Fruit fly (Drosophila melanogaster): ENCODE results near the gene Cpn.

Cpn gene

DNA sequence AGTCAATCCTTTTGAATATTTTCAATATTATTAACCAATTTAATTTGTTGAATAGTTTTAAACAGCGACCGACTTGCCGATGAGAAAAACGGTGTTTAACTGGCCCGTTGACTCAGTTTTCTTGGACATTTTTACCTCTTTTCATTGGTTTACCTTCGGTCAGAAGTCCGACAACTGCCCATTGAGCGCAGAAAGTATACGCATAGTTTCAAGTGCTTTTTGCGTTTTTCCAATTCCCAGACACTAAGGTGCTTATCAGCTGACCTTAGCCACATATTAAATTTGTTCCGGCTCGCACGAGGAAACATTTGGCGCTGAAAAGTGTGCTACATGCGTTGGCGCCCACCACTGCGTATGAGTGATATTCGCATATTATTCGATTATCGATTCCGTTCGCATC lies at the start of gene Cpn:
Cpn (minus strand) TSS at position 101 of the 400 bp plus-strand sequence.
- TF ChIP-seq Sin3A (optimal IDR thresholded peaks at IDR 0.05), result no peak
- no peak for TF ChIP-seq psq (optimal IDR thresholded peaks at IDR 0.05)
- no peak for TF ChIP-seq insv (optimal IDR thresholded peaks at IDR 0.05)
- no peak for TF ChIP-seq ttk (optimal IDR thresholded peaks at IDR 0.05)
- TF ChIP-seq Myc (optimal IDR thresholded peaks at IDR 0.05), result no peak
- no peak for TF ChIP-seq h (optimal IDR thresholded peaks at IDR 0.05)

DNA sequence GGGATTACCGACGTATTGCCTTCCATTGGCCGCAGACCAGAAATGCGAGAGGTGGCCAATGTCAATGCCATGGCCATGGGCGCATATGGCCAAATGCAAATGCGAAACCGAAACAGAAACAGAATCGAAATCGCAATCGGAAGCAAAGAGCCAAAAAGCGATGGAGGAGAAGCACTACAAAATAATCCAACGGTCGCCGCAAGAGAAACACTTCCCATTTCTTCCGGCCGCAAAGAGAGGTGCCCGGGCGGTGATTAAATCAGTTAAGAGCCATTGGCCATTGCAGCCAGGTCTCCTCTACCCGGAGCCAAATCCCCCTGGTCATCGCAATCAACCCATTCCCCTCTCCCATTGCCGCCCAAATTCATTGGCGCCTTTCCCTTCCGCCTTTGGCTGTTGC lies 48.2 kb upstream of the Cpn start, which contains the start of gene CG14742:
CG14742 (plus strand) TSS at position 301 of the 400 bp plus-strand sequence.
- no peak for TF ChIP-seq psq (optimal IDR thresholded peaks at IDR 0.05)
- no peak for TF ChIP-seq ttk (optimal IDR thresholded peaks at IDR 0.05)
- no peak for TF ChIP-seq h (optimal IDR thresholded peaks at IDR 0.05)
- TF ChIP-seq Sin3A (optimal IDR thresholded peaks at IDR 0.05), result no peak
- no peak for TF ChIP-seq insv (optimal IDR thresholded peaks at IDR 0.05)
- no peak for TF ChIP-seq Myc (optimal IDR thresholded peaks at IDR 0.05)

DNA sequence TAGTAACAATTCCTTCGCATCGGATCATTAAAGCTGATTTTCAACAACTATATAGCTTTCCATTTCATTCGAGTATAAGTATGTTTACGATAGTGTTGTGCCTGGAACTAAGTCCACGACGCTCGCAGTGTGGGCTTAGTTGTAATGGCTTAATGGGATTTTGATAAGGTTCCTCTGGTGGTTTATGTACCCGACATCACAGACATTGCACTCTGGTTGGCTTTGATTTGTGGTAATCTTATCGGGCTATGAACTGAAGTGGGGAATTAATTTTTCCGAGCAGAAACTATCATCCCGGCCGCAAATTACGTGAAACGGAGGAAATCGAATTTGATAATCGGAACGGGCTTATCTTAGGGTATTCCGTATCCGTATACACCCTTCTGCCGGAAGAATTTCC lies 45.6 kb upstream of the Cpn start:
- TF ChIP-seq h (optimal IDR thresholded peaks at IDR 0.05) (no peak), Myc (optimal IDR thresholded peaks at IDR 0.05) (no peak), insv (optimal IDR thresholded peaks at IDR 0.05) (no peak), ttk (optimal IDR thresholded peaks at IDR 0.05) (no peak), Sin3A (optimal IDR thresholded peaks at IDR 0.05) (no peak), psq (optimal IDR thresholded peaks at IDR 0.05) (no peak)

DNA sequence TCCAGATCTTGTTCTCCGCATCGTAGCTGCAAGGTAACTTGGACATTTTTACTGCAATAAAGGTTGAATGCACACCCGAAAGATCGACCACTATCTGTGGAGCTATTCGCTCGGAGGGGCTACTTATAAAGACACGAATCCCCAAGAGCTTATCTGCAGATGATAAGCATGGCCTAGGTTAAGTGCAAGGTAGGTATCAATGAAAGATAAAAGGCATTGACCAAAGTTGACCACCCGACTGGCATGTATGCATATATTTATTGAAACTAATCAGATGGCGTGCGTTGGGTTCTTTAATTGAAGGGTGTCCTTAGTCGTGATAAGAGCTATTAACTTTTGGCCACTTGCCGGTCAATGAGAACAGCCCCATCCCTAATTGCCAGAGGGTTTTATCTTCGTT lies 44.3 kb upstream of the Cpn start, which contains the start of gene CG4830:
CG4830 (minus strand) TSS at position 101 of the 400 bp plus-strand sequence.
- TF ChIP-seq h (optimal IDR thresholded peaks at IDR 0.05) (no peak), Sin3A (optimal IDR thresholded peaks at IDR 0.05) (no peak), psq (optimal IDR thresholded peaks at IDR 0.05) (no peak), ttk (optimal IDR thresholded peaks at IDR 0.05) (no peak), Myc (optimal IDR thresholded peaks at IDR 0.05) (no peak), insv (optimal IDR thresholded peaks at IDR 0.05) (no peak)

DNA sequence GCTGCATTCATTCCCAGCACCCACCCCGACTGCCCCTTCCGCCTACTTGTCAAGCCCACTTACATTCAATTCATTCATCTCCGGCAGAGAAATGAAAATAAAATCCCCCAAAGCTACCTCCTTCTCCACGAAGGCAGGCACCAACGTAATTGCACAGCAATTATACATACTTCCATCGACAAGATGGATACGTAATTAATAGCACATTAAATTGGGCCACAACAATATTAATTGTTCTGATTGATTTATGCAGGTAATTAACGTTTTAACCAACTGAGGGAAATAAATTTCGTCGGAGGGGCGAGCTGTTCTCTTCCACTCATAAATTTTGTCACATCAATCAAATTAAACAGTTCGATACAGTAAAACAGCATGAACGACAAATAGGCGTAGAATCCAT lies 31.7 kb upstream of the Cpn start, which contains the start of gene Adk1:
Adk1 (plus strand) TSS at position 301 of the 400 bp plus-strand sequence.
- TF ChIP-seq ttk (optimal IDR thresholded peaks at IDR 0.05), result no peak
- no peak for TF ChIP-seq Myc (optimal IDR thresholded peaks at IDR 0.05)
- TF ChIP-seq psq (optimal IDR thresholded peaks at IDR 0.05), result no peak
- no peak for TF ChIP-seq h (optimal IDR thresholded peaks at IDR 0.05)
- no peak for TF ChIP-seq insv (optimal IDR thresholded peaks at IDR 0.05)
- TF ChIP-seq Sin3A (optimal IDR thresholded peaks at IDR 0.05), result no peak

DNA sequence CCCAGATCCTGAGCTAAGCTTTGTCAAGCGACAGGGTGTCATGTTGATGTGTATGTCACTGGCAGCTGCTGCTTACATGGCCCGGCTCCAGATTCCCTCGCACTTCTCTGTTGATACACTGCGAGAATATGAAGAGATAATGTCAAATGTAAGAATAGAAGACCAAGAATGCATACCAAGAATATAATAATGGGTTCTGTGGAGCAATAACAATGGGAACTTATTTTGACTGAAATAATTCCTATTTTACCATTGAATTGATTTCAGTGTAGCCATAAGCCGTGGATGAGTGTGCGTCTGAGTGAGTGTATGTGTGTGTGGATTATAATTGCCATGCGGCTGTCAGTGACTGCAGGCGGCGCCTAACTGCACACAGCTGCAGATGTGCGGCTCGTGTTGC lies 30.1 kb upstream of the Cpn start:
- no peak for TF ChIP-seq insv (optimal IDR thresholded peaks at IDR 0.05)
- no peak for TF ChIP-seq ttk (optimal IDR thresholded peaks at IDR 0.05)
- no peak for TF ChIP-seq h (optimal IDR thresholded peaks at IDR 0.05)
- TF ChIP-seq Myc (optimal IDR thresholded peaks at IDR 0.05), result no peak
- TF ChIP-seq Sin3A (optimal IDR thresholded peaks at IDR 0.05), result no peak
- TF ChIP-seq psq (optimal IDR thresholded peaks at IDR 0.05), result no peak

DNA sequence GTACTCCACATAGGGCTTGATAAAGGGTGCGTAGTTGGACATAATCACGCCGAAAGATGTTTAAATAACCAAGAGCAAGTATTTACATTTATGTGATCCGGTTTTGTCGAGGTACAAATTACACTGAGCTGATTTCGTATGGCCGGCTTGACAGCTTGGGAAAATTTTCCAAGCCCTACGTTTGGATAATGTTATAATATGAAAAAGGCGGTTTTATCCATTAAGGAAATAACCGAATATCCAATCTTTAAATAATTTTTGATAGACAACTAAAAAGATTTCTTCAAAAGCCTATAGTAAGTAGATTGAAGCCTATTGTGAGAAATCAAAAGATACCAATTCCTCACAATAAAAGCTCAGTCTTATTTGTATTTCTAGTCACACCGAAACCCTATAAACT lies 28.9 kb upstream of the Cpn start, which contains the start of the genes eIF3d2 and CG43450:
eIF3d2 (minus strand) TSS at position 101 of the 400 bp plus-strand sequence.
CG43450 (plus strand) TSS at position 384 of the 400 bp plus-strand sequence.
- TF ChIP-seq h (optimal IDR thresholded peaks at IDR 0.05) (no peak), ttk (optimal IDR thresholded peaks at IDR 0.05) (no peak), Myc (optimal IDR thresholded peaks at IDR 0.05) (no peak), psq (optimal IDR thresholded peaks at IDR 0.05) (no peak), insv (optimal IDR thresholded peaks at IDR 0.05) (no peak), Sin3A (optimal IDR thresholded peaks at IDR 0.05) (no peak)

DNA sequence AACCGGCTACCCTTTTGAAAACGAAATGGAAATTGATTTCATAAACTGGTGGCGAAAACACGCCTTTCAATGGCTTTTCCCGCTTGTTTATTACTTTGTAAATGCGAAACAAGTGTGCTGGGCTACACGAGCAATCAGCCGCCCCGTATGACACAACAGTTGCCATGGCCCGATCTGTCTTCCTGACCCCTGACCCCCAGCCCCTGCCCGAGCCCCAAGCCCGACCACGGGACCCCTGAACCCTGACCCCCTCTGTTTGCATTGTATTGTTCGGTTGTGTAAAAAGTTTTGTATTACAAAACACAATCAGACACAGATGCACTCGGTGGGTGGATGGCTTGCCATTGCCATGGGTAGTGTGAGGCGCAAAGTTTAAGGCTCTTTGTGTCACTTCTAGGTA lies 19.6 kb upstream of the Cpn start:
- TF ChIP-seq h (optimal IDR thresholded peaks at IDR 0.05) (no peak), Myc (optimal IDR thresholded peaks at IDR 0.05) (no peak), insv (optimal IDR thresholded peaks at IDR 0.05) (no peak)

DNA sequence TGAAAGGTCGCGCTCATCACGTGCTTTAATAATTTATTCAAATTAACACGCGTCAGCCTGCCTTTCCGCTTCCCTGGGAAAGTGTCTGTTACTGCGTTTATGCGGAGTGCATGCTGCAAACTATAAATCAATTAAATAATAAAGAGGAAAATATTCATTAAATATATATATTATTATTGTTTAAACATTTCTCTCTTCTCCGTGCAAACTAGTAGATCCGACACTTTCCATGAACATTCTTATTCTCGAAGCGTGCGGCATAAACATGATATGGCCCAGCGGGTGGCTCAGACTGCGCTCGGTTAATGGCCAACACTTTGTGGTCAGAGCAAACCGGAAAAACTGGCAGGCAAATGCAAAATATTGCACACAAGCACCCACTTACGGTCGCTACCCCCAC lies 2.4 kb upstream of the Cpn start:
- no peak for TF ChIP-seq Sin3A (optimal IDR thresholded peaks at IDR 0.05)
- no peak for TF ChIP-seq insv (optimal IDR thresholded peaks at IDR 0.05)
- TF ChIP-seq psq (optimal IDR thresholded peaks at IDR 0.05), result no peak
- TF ChIP-seq h (optimal IDR thresholded peaks at IDR 0.05), result no peak
- no peak for TF ChIP-seq ttk (optimal IDR thresholded peaks at IDR 0.05)
- no peak for TF ChIP-seq Myc (optimal IDR thresholded peaks at IDR 0.05)

DNA sequence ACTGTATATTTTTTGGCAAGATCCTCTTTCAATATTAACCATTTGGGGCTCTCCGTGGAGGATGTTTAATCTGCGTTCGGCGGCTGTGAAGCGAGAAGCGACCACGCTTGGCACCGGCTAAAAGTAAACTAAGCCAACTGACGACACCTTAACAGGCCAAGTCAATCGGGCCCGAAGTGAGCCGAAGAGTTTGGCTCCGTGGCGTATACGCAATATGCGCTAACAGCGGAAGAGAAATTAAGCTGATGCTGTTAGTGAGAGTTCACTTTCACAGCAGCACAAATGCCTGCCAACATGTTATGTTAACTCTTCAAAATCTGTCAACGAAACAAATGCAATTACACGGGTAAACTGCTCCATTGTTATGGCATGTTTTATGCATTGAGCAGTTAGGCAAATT lies 7.5 kb downstream of the Cpn start, which contains the start of gene dpr15:
dpr15 (minus strand) TSS at position 101 of the 400 bp plus-strand sequence.
- TF ChIP-seq psq (optimal IDR thresholded peaks at IDR 0.05) (no peak), Myc (optimal IDR thresholded peaks at IDR 0.05) (no peak), h (optimal IDR thresholded peaks at IDR 0.05) (no peak), insv (optimal IDR thresholded peaks at IDR 0.05) (no peak), ttk (optimal IDR thresholded peaks at IDR 0.05) (no peak), Sin3A (optimal IDR thresholded peaks at IDR 0.05) (no peak)

DNA sequence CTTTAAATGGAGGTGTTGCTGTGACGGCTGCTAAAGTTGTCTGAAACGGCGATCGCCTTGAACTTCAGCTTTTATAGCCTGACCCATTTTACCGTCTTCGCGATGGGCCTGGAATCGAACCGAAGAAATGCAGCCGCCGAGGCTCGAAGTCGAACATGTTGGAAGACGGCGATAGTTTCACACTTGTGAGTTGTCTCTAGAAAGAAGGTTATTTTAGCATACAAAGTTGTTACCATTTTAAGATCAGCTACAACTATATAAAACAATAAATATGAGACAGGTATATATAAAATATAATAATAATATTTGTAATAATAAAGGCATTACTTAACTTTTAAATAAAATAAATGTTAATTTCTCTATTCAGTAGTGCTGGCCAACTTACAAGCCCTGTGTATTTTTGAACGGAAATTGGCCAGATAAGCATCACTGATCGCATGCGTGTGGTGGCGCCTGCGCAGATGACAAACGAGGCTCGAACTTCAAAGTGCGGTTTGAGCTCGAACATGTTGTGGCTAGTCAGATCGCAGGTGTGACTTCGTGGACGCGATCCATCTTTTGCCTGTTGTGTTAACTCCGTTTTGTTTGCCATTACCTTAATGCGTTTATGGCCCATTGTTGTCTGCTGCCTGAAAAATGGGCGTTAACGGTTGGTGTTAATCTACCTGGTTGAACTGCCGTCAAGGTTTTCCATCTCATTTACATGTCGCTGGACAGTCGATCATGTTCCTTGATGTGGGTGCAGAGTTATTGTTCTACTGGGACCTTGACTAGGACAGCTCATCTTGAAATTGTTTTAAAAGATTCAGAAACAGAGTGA lies 37.6 kb downstream of the Cpn start, which contains the start of gene CG4702:
CG4702 (minus strand) TSS at position 51 of the 820 bp plus-strand sequence.
- TF ChIP-seq ttk (optimal IDR thresholded peaks at IDR 0.05) (no peak), psq (optimal IDR thresholded peaks at IDR 0.05) (no peak), Sin3A (optimal IDR thresholded peaks at IDR 0.05) (no peak), insv (optimal IDR thresholded peaks at IDR 0.05) (no peak), Myc (optimal IDR thresholded peaks at IDR 0.05) (no peak), h (optimal IDR thresholded peaks at IDR 0.05) (no peak)

DNA sequence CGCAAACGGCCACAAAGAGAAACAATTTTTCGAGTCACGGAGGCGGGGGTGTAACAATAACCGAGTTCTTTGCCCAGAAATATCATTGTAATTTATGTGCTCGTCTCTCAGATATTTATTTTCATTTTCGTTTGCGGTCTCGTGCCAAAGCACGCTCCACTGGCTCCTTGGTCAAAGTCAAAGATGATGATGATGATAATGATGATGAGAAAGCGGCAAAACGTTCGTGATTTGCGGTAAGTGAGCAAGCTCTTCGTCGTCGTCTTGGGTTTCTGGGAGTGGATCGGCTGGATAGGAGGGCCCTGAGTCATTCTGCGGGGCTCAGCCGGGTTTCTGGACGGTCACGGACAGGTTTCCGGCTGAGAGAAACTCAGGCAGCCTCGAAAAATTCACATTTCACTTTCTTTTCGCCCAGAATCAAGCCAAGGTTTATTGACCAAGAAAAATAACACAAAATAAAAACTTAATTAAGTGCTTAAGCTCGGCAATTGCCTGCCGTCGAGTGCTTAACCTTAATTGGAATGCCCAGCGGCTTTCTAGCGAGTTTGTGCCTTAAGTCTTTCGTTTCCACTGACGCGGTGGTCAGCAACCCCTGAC lies 40.5 kb downstream of the Cpn start:
- no peak for TF ChIP-seq ttk (optimal IDR thresholded peaks at IDR 0.05)
- TF ChIP-seq Sin3A (optimal IDR thresholded peaks at IDR 0.05), result no peak
- no peak for TF ChIP-seq Myc (optimal IDR thresholded peaks at IDR 0.05)
- TF ChIP-seq insv (optimal IDR thresholded peaks at IDR 0.05), result no peak

Measured in Kc167 (cell line).